Worm (Caenorhabditis elegans) whole organism, young adult: ENCODE measurements around the gene dhc-4.

Source experiments
- B0035.1 ChIP-seq: sonication (generic microtip); optimal IDR thresholded peaks from 2 replicates; lab custom pipeline; 2016; ENCODE audit warnings: missing genetic modification characterization, mild to moderate bottlenecking, missing compliant biosample characterization, missing genotype, missing genetic modification reagents
- ZK185.1 ChIP-seq: sonication (generic microtip); optimal IDR thresholded peaks from 2 replicates; lab custom pipeline; 2016; ENCODE audit warnings: mild to moderate bottlenecking, missing genetic modification characterization, missing compliant biosample characterization; ENCODE audit not compliant: poor library complexity, severe bottlenecking
- cebp-2 ChIP-seq: fragments of 200-800 bp; sonication (Bioruptor generic); IDR thresholded peaks from 2 replicates; pipeline ENCODE4 v1.3.6; 2022; ENCODE audit warnings: missing genetic modification characterization, missing compliant biosample characterization
- egl-18 ChIP-seq: fragments of 200-800 bp; sonication (Bioruptor generic); IDR thresholded peaks from 2 replicates; pipeline ENCODE4 v1.3.6; 2022; ENCODE audit warnings: missing genetic modification reagents, missing genetic modification characterization, missing compliant biosample characterization
- hlh-26 ChIP-seq: fragments of 200-800 bp; sonication (Bioruptor generic); conservative IDR thresholded peaks from 2 replicates; pipeline ENCODE4 v1.3.6; 2022; ENCODE audit warnings: missing genetic modification reagents, missing genetic modification characterization, missing compliant biosample characterization
- lir-1 ChIP-seq: fragments of 200-800 bp; sonication (Bioruptor generic); conservative IDR thresholded peaks from 2 replicates; pipeline ENCODE4 v1.3.6; 2022; ENCODE audit warnings: missing genetic modification reagents, missing genetic modification characterization, missing compliant biosample characterization
- nfya-1 ChIP-seq: sonication (generic microtip); optimal IDR thresholded peaks from 2 replicates; lab custom pipeline; 2017; ENCODE audit warnings: antibody characterized with exemption, missing compliant biosample characterization, missing genetic modification characterization, borderline replicate concordance; ENCODE audit not compliant: insufficient read depth
- nhr-27 ChIP-seq: fragments of 200-800 bp; sonication (Bioruptor generic); optimal IDR thresholded peaks from 2 replicates; lab custom pipeline; 2018; ENCODE audit warnings: mild to moderate bottlenecking, missing genetic modification characterization, moderate library complexity, missing compliant biosample characterization
- repo-1 ChIP-seq: sonication (generic microtip); optimal IDR thresholded peaks from 2 replicates; lab custom pipeline; 2017; ENCODE audit warnings: mild to moderate bottlenecking, missing genetic modification characterization, missing compliant biosample characterization
- snpc-4 ChIP-seq, 5 experiments: fragments of 150-350 bp in 1 of 5; sonication (generic microtip) in 4 of 5; optimal IDR thresholded peaks; 2 replicates each; lab custom pipeline; 2014 to 2018; ENCODE audit warnings: missing genetic modification characterization in 5 of 5, missing biosample characterization in 3 of 5, antibody characterized with exemption in 2 of 5, mild to moderate bottlenecking in 2 of 5, missing compliant biosample characterization in 2 of 5, missing genotype in 2 of 5, moderate library complexity in 2 of 5, missing genetic modification reagents in 1 of 5
- unc-130 ChIP-seq: sonication (generic microtip); optimal IDR thresholded peaks from 2 replicates; lab custom pipeline; 2016; ENCODE audit warnings: missing genetic modification reagents, missing genetic modification characterization, missing compliant biosample characterization
- unc-62 ChIP-seq: fragments of 150-350 bp; optimal IDR thresholded peaks from 2 replicates; lab custom pipeline; 2014; ENCODE audit warnings: missing biosample characterization, missing genetic modification reagents, missing genetic modification characterization
- zim-3 ChIP-seq: sonication (generic microtip); optimal IDR thresholded peaks from 2 replicates; lab custom pipeline; 2017; ENCODE audit warnings: mild to moderate bottlenecking, missing genetic modification characterization, moderate library complexity, missing compliant biosample characterization

- no peak for TF ChIP-seq nfya-1 (tag; lab: Kevin White, UChicago)
- no peak for TF ChIP-seq nhr-27 (tag; lab: Kevin White, UChicago)
- no peak for TF ChIP-seq ZK185.1
- no peak for TF ChIP-seq unc-130 (GFP tag; lab: Kevin White, UChicago)
- TF ChIP-seq unc-62 (GFP tag; lab: Kevin White, UChicago): no peak
- no peak for TF ChIP-seq zim-3 (tag; lab: Kevin White, UChicago)
- no peak for TF ChIP-seq lir-1 (GFP tag; lab: Robert Waterston, UW)
- TF ChIP-seq snpc-4 (GFP tag; optimal IDR thresholded peaks at IDR 0.05; lab: Kevin White, UChicago): no peak
- no peak for TF ChIP-seq snpc-4 (tag; optimal IDR thresholded peaks at IDR 0.05; lab: Kevin White, UChicago)
- no peak for TF ChIP-seq B0035.1 (tag; lab: Kevin White, UChicago)
- no peak for TF ChIP-seq hlh-26 (GFP tag; lab: Robert Waterston, UW)
- no peak for TF ChIP-seq cebp-2
- TF ChIP-seq egl-18: no peak
- no peak for TF ChIP-seq repo-1 (tag; lab: Kevin White, UChicago)
These were observed 61.6 kb downstream of the dhc-4 start, which contains the start of gene Y48A6B.14 for ce11 chrIII:11031309-11031708.
